Fruit fly (Drosophila melanogaster) whole organism, adult: ENCODE results near the gene grk.

Experiments
- Clk ChIP-seq: fragments of 200-800 bp; sonication (Bioruptor generic); optimal IDR thresholded peaks from 2 replicates; lab custom pipeline; 2017; ENCODE audit warnings: missing biosample characterization, missing genetic modification characterization
- Hr96 ChIP-seq: fragments of 200-800 bp; sonication (Bioruptor generic); optimal IDR thresholded peaks from 2 replicates; lab custom pipeline; 2016; ENCODE audit warnings: missing biosample characterization, missing genetic modification characterization
- Mnt ChIP-seq: fragments of 200-800 bp; sonication (Bioruptor generic); optimal IDR thresholded peaks from 2 replicates; lab custom pipeline; 2016; ENCODE audit warnings: missing biosample characterization, mild to moderate bottlenecking, missing genetic modification characterization
- bab1 ChIP-seq: fragments of 200-800 bp; sonication (Bioruptor generic); optimal IDR thresholded peaks from 3 replicates; lab custom pipeline; 2019; ENCODE audit warnings: missing biosample characterization, mild to moderate bottlenecking, missing genetic modification characterization, moderate library complexity
- cnc ChIP-seq, 2 experiments: fragments of >200 bp; optimal IDR thresholded peaks; 2 replicates each; lab custom pipeline; 2017
- ovo ChIP-seq: fragments of 200-800 bp; sonication (Bioruptor generic); optimal IDR thresholded peaks from 2 replicates; lab custom pipeline; 2016; ENCODE audit warnings: missing biosample characterization, missing genetic modification characterization
- pad ChIP-seq: fragments of 200-800 bp; sonication (Bioruptor generic); optimal IDR thresholded peaks from 3 replicates; lab custom pipeline; 2017; ENCODE audit warnings: missing biosample characterization, missing genetic modification characterization, mild to moderate bottlenecking, moderate library complexity, missing genetic modification reagents

DNA sequence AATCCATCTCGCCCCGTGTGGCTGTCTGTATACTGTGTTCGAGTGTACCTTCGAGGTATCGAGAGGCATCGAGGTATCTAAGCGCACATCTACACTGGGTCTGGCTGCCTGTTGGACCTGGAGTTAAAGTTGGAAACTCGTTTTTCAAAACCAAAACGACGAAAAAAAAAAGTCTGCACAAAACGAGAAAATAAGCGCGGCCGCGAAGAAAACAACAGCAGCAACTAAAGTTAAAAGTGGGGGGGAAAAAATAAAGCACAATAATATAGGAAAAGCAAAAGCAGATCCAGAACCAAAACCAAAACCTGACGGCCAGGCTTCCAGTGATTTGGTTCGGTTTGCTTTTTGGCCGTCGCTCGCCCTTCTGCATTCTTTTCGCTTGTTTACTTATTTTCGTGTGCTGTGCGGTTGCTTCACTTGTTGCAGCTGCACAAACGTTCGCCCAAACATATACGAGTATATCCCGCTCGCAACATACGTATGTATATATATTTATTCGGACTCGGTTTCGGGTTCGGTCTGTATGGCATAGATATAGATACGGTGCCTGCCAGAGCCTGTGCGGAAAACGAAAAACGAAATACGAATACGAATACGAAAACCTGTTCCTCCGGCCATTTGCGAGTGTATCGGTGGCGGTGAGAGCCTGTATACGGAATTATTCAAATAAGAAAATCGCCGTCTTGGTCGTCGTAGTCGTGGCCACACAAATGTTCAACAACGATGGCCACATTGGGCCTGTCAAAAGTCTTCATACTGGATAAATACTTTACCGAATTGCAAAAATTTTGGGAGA is 45.7 kb upstream of the grk start:
- TF ChIP-seq Hr96 (GFP tag; lab: Kevin White, UChicago) (no peak), Clk (GFP tag; lab: Kevin White, UChicago) (no peak), Mnt (no peak), cnc (optimal IDR thresholded peaks at IDR 0.05; lab: Kevin White, UChicago) (no peak), ovo (no peak), bab1 (no peak), pad (no peak)
